Fruit fly (Drosophila melanogaster): Measurements from ENCODE around the gene CG12171.

CG12171 gene

DNA sequence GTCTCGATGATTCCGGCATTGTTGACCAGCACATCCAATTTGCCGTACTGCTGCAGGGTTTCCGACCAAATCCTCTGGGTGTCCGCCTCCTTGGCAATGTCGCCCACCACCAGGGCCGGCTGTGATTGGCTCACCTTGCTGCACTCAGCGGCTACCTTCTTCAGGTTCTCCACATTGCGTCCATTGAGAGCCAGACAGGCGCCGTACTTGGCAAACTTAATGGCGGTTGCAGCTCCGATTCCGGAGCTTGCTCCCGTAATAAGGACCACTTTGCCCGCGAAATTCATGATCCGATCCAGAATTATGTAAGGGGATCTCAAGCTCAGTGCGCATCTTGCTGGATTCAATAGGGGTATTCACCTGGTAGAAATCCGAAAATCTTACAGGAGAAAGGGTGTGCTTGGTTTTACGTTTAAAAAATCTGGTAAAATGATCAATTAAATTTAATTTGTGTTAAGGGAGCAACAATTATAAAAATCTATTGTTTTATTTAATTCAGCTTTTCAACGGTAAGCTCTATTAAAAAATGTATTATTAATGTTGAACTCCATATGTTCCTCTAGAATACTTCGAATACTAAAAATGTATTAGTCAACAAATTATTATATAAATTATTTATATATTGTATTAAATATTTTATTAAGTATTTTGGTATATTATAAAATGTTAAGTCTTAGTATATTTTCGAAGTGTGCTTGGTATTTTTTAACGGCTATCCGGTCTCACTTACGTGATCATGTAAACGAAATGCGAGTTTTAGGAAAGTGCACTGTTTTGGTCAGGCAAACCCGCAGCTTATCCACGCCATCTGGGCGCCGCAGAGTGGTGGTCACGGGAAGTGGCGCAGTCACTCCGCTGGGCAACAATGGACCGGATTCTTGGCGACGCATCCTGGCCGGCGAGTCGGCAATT lies 3.3 kb downstream of the CG12171 start, which contains the start of the genes CG31548 and CG12170 (continued):
- TF ChIP-seq Sox15 (GFP tag; optimal IDR thresholded peaks at IDR 0.05): peak; percentile 27
- no peak for TF ChIP-seq ss (GFP tag; optimal IDR thresholded peaks at IDR 0.05)
- TF ChIP-seq CG10669 (GFP tag; optimal IDR thresholded peaks at IDR 0.05): no peak
- TF ChIP-seq lz (GFP tag; optimal IDR thresholded peaks at IDR 0.05): no peak
- no peak for TF ChIP-seq CG3919 (GFP tag; optimal IDR thresholded peaks at IDR 0.05)
- no peak for TF ChIP-seq Sox14 (GFP tag; optimal IDR thresholded peaks at IDR 0.05)
- TF ChIP-seq pdm3 (GFP tag; optimal IDR thresholded peaks at IDR 0.05): no peak
- TF ChIP-seq topi (GFP tag; optimal IDR thresholded peaks at IDR 0.05): no peak
- TF ChIP-seq OdsH (GFP tag; optimal IDR thresholded peaks at IDR 0.05): no peak
- no peak for TF ChIP-seq CG6808 (GFP tag; optimal IDR thresholded peaks at IDR 0.05)
- no peak for TF ChIP-seq net (GFP tag; optimal IDR thresholded peaks at IDR 0.05)
- no peak for TF ChIP-seq dsx (GFP tag; optimal IDR thresholded peaks at IDR 0.05; ENCODE audit: poor library complexity, severe bottlenecking)
- TF ChIP-seq CG6792 (GFP tag; optimal IDR thresholded peaks at IDR 0.05): peak; percentile 40
- TF ChIP-seq Ets21C (GFP tag; optimal IDR thresholded peaks at IDR 0.05): no peak
- peak; percentile 34 for TF ChIP-seq cyc (GFP tag; optimal IDR thresholded peaks at IDR 0.05)

DNA sequence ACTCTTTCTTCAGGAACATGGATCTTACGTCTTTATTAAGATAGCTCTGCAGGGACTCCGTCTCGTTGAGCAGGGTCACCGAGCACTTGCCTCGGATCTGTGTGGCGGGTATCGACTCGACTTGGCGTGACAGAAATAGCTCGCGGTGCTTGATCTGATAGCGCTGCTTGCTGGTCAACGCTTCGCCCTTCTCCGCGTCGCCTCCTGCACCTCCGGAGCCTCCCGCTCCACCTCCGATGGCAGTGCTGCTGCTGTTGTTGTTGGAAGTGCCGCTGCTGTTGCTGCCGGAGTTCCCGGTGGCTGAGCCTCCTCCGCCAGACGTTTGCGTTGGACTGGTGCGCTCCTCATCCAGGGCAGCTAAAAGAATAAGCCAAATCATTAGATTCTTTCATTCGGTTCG lies 10.0 kb downstream of the CG12171 start:
- TF ChIP-seq Sox15 (GFP tag; optimal IDR thresholded peaks at IDR 0.05) (no peak), CG10631 (GFP tag; optimal IDR thresholded peaks at IDR 0.05) (no peak), svp (GFP tag) (peak; percentile 86), CG3919 (GFP tag; optimal IDR thresholded peaks at IDR 0.05) (no peak), CG32006 (GFP tag; optimal IDR thresholded peaks at IDR 0.05) (no peak), OdsH (GFP tag; optimal IDR thresholded peaks at IDR 0.05) (no peak), pdm3 (GFP tag; optimal IDR thresholded peaks at IDR 0.05) (no peak)

- no peak for TF ChIP-seq CG10631 (GFP tag; optimal IDR thresholded peaks at IDR 0.05)
- TF ChIP-seq CG11762 (GFP tag; optimal IDR thresholded peaks at IDR 0.05; ENCODE audit: insufficient read depth): no peak
- no peak for TF ChIP-seq Hr39 (GFP tag; optimal IDR thresholded peaks at IDR 0.05)
- no peak for TF ChIP-seq CG11294 (GFP tag; IDR thresholded peaks at IDR 0.05)
- no peak for TF ChIP-seq topi (GFP tag; optimal IDR thresholded peaks at IDR 0.05)
- TF ChIP-seq Eip75B (GFP tag; optimal IDR thresholded peaks at IDR 0.05): no peak
- TF ChIP-seq Hr38 (GFP tag; optimal IDR thresholded peaks at IDR 0.05): no peak
- peak; percentile 41 for TF ChIP-seq fkh (GFP tag; optimal IDR thresholded peaks at IDR 0.05)
- no peak for TF ChIP-seq CG4318 (GFP tag; optimal IDR thresholded peaks at IDR 0.05)
- 0 out of 3 replicates have a peak, but pooled peaks have one; percentile 38 for TF ChIP-seq CG6163 (GFP tag; IDR thresholded peaks at IDR 0.05)
- TF ChIP-seq fd85E (GFP tag; optimal IDR thresholded peaks at IDR 0.05): no peak
- TF ChIP-seq CG16779 (tag; optimal IDR thresholded peaks at IDR 0.05): no peak
- no peak for TF ChIP-seq spab (GFP tag; optimal IDR thresholded peaks at IDR 0.05)
- no peak for TF ChIP-seq CG3919 (GFP tag; optimal IDR thresholded peaks at IDR 0.05)
- no peak for TF ChIP-seq Smox (GFP tag; optimal IDR thresholded peaks at IDR 0.05)
- no peak for TF ChIP-seq CG10669 (GFP tag; optimal IDR thresholded peaks at IDR 0.05)
- TF ChIP-seq CG15336 (GFP tag; IDR thresholded peaks at IDR 0.05): peak; percentile 10; the same call in 1 of the 2 replicates
- no peak for TF ChIP-seq achi (GFP tag; optimal IDR thresholded peaks at IDR 0.05)
- TF ChIP-seq OdsH (GFP tag; optimal IDR thresholded peaks at IDR 0.05): no peak
- TF ChIP-seq Ets21C (GFP tag; optimal IDR thresholded peaks at IDR 0.05): no peak
- TF ChIP-seq CG32006 (GFP tag; optimal IDR thresholded peaks at IDR 0.05): no peak
- TF ChIP-seq acj6 (GFP tag; optimal IDR thresholded peaks at IDR 0.05): no peak
- no peak for TF ChIP-seq CG6854 (GFP tag; optimal IDR thresholded peaks at IDR 0.05)
- peak; percentile 28 for TF ChIP-seq esn (GFP tag; optimal IDR thresholded peaks at IDR 0.05)
- TF ChIP-seq ss (GFP tag; optimal IDR thresholded peaks at IDR 0.05): no peak
- TF ChIP-seq CG8319 (GFP tag; optimal IDR thresholded peaks at IDR 0.05): no peak
- no peak for TF ChIP-seq CG9139 (GFP tag; optimal IDR thresholded peaks at IDR 0.05)
- TF ChIP-seq net (GFP tag; optimal IDR thresholded peaks at IDR 0.05): no peak
- TF ChIP-seq fd59A (GFP tag; optimal IDR thresholded peaks at IDR 0.05): no peak
- peak; percentile 24 for TF ChIP-seq CG31627 (GFP tag; optimal IDR thresholded peaks at IDR 0.05)
- no peak for TF ChIP-seq Lpt (GFP tag; optimal IDR thresholded peaks at IDR 0.05)
- TF ChIP-seq CG7368 (GFP tag; optimal IDR thresholded peaks at IDR 0.05): no peak
- no peak for TF ChIP-seq pdm3 (GFP tag; optimal IDR thresholded peaks at IDR 0.05)
- no peak for TF ChIP-seq CG8632 (GFP tag; optimal IDR thresholded peaks at IDR 0.05)
These were observed 14.5 kb downstream of the CG12171 start for dm6 chr3R:5647705-5648568.

All from whole organism, prepupa.